Worm (Caenorhabditis elegans) whole organism, young adult: ENCODE measurements around the gene cnp-2.

ENCODE experiments used
- B0035.1 ChIP-seq: sonication (generic microtip); optimal IDR thresholded peaks from 2 replicates; lab custom pipeline; 2016; ENCODE audit warnings: missing genetic modification characterization, mild to moderate bottlenecking, missing compliant biosample characterization, missing genotype, missing genetic modification reagents
- B0261.1 ChIP-seq: sonication (generic microtip); optimal IDR thresholded peaks from 2 replicates; lab custom pipeline; 2016; ENCODE audit warnings: mild to moderate bottlenecking, missing genetic modification characterization, moderate library complexity, missing compliant biosample characterization
- C06A6.2 ChIP-seq: fragments of 200-800 bp; sonication (Bioruptor generic); conservative IDR thresholded peaks from 2 replicates; pipeline ENCODE4 v1.3.6; 2022; ENCODE audit warnings: missing genetic modification characterization, missing compliant biosample characterization
- D2030.7 ChIP-seq: fragments of 200-800 bp; sonication (Bioruptor generic); IDR thresholded peaks from 2 replicates; pipeline ENCODE4 v1.3.6; 2022; ENCODE audit warnings: missing genetic modification reagents, missing genetic modification characterization, missing compliant biosample characterization
- F10E7.11 ChIP-seq: sonication (generic microtip); optimal IDR thresholded peaks from 2 replicates; lab custom pipeline; 2017; ENCODE audit warnings: mild to moderate bottlenecking, missing genetic modification characterization, moderate library complexity, missing compliant biosample characterization
- F33H1.4 ChIP-seq: fragments of 200-800 bp; sonication (Bioruptor generic); IDR thresholded peaks from 2 replicates; pipeline ENCODE4 v1.3.6; 2022; ENCODE audit warnings: missing genetic modification reagents, missing genetic modification characterization, missing compliant biosample characterization
- F55B11.4 ChIP-seq: sonication (generic microtip); optimal IDR thresholded peaks from 2 replicates; lab custom pipeline; 2016; ENCODE audit warnings: missing compliant biosample characterization, missing genetic modification characterization, borderline replicate concordance; ENCODE audit not compliant: insufficient read depth
- F57A8.1 ChIP-seq: fragments of 200-800 bp; sonication (Bioruptor generic); optimal IDR thresholded peaks from 2 replicates; lab custom pipeline; 2018; ENCODE audit warnings: mild to moderate bottlenecking, missing genetic modification characterization, moderate library complexity, missing compliant biosample characterization
- T26A5.8 ChIP-seq: sonication (generic microtip); optimal IDR thresholded peaks from 2 replicates; lab custom pipeline; 2016; ENCODE audit warnings: missing genetic modification characterization, missing compliant biosample characterization
- Y79H2A.3 ChIP-seq: fragments of 200-800 bp; sonication (Bioruptor generic); conservative IDR thresholded peaks from 2 replicates; pipeline ENCODE4 v1.3.6; 2022; ENCODE audit warnings: missing genetic modification reagents, missing genetic modification characterization, missing compliant biosample characterization
- Y95B8A.8 ChIP-seq: fragments of 200-800 bp; sonication (Bioruptor generic); IDR thresholded peaks from 2 replicates; pipeline ENCODE4 v1.3.6; 2022; ENCODE audit warnings: missing genetic modification reagents, missing genetic modification characterization, missing compliant biosample characterization
- athp-1 ChIP-seq: sonication (generic microtip); optimal IDR thresholded peaks from 2 replicates; lab custom pipeline; 2017; ENCODE audit warnings: mild to moderate bottlenecking, missing genetic modification characterization, missing compliant biosample characterization
- attf-5 ChIP-seq: fragments of 200-800 bp; sonication (Bioruptor generic); optimal IDR thresholded peaks from 2 replicates; lab custom pipeline; 2018; ENCODE audit warnings: mild to moderate bottlenecking, missing genetic modification characterization, missing compliant biosample characterization
- attf-6 ChIP-seq: fragments of 200-800 bp; sonication (Bioruptor generic); IDR thresholded peaks from 2 replicates; pipeline ENCODE4 v1.3.6; 2022; ENCODE audit warnings: missing genetic modification reagents, missing genetic modification characterization, missing compliant biosample characterization
- bed-2 ChIP-seq: fragments of 200-800 bp; sonication (Bioruptor generic); IDR thresholded peaks from 2 replicates; pipeline ENCODE4 v1.3.6; 2022; ENCODE audit warnings: missing genetic modification reagents, missing genetic modification characterization, missing compliant biosample characterization
- cebp-1 ChIP-seq, 2 experiments: fragments of 200-800 bp in 1 of 2; sonication (Bioruptor generic) in 1 of 2; sonication (generic microtip) in 1 of 2; IDR thresholded peaks in 1 of 2; optimal IDR thresholded peaks in 1 of 2; 2 replicates each; pipeline versions ENCODE4 v1.3.6 to Lab custom; 2017 to 2022; ENCODE audit warnings: missing compliant biosample characterization in 2 of 2, missing genetic modification characterization in 2 of 2, mild to moderate bottlenecking in 1 of 2, missing genetic modification reagents in 1 of 2, moderate library complexity in 1 of 2
- ceh-27 ChIP-seq: fragments of 200-800 bp; sonication (Bioruptor generic); optimal IDR thresholded peaks from 2 replicates; lab custom pipeline; 2018; ENCODE audit warnings: mild to moderate bottlenecking, missing genetic modification characterization, moderate library complexity, missing compliant biosample characterization
- ceh-40 ChIP-seq: fragments of 200-800 bp; sonication (Bioruptor generic); IDR thresholded peaks from 2 replicates; pipeline ENCODE4 v1.3.6; 2022; ENCODE audit warnings: missing genetic modification characterization, missing compliant biosample characterization
- ceh-58 ChIP-seq: fragments of 200-800 bp; sonication (Bioruptor generic); IDR thresholded peaks from 2 replicates; pipeline ENCODE4 v1.3.6; 2022; ENCODE audit warnings: missing genetic modification characterization, missing compliant biosample characterization
- chd-7 ChIP-seq: sonication (generic microtip); optimal IDR thresholded peaks from 2 replicates; lab custom pipeline; 2016; ENCODE audit warnings: mild to moderate bottlenecking, missing genetic modification characterization, moderate library complexity, missing compliant biosample characterization
- dpl-1 ChIP-seq: fragments of 150-350 bp; optimal IDR thresholded peaks from 2 replicates; lab custom pipeline; 2014; ENCODE audit warnings: missing biosample characterization, missing genetic modification reagents, missing genetic modification characterization
- efl-1 ChIP-seq: fragments of 150-350 bp; optimal IDR thresholded peaks from 2 replicates; lab custom pipeline; 2014; ENCODE audit warnings: missing biosample characterization, missing genetic modification reagents, missing genetic modification characterization
- egl-18 ChIP-seq: fragments of 200-800 bp; sonication (Bioruptor generic); IDR thresholded peaks from 2 replicates; pipeline ENCODE4 v1.3.6; 2022; ENCODE audit warnings: missing genetic modification reagents, missing genetic modification characterization, missing compliant biosample characterization
- hlh-12 ChIP-seq: sonication (generic microtip); optimal IDR thresholded peaks from 2 replicates; lab custom pipeline; 2016; ENCODE audit warnings: missing genetic modification characterization, missing compliant biosample characterization
- hmg-20 ChIP-seq: fragments of 200-800 bp; sonication (Bioruptor generic); IDR thresholded peaks from 2 replicates; pipeline ENCODE4 v1.3.6; 2022; ENCODE audit warnings: missing genetic modification reagents, missing genetic modification characterization, missing compliant biosample characterization
- hsf-1 ChIP-seq: fragments of 200-800 bp; sonication (Bioruptor generic); IDR thresholded peaks from 2 replicates; pipeline ENCODE4 v1.3.6; 2022; ENCODE audit warnings: missing genetic modification reagents, missing genetic modification characterization, missing compliant biosample characterization
- lin-26 ChIP-seq: fragments of 200-800 bp; sonication (Bioruptor generic); IDR thresholded peaks from 2 replicates; pipeline ENCODE4 v1.3.6; 2022; ENCODE audit warnings: missing genetic modification reagents, missing genetic modification characterization, missing compliant biosample characterization
- lin-35 ChIP-seq, 3 experiments: fragments of 150-350 bp in 2 of 3; sonication (generic microtip) in 1 of 3; optimal IDR thresholded peaks; 2 replicates each; lab custom pipeline; 2014 to 2018; ENCODE audit warnings: missing biosample characterization in 3 of 3, missing genetic modification characterization in 3 of 3, missing genetic modification reagents in 3 of 3
- lin-54 ChIP-seq: fragments of 200-800 bp; sonication (Bioruptor generic); optimal IDR thresholded peaks from 2 replicates; lab custom pipeline; 2018; ENCODE audit warnings: mild to moderate bottlenecking, missing genetic modification characterization, missing compliant biosample characterization
- lsl-1 ChIP-seq: fragments of 200-800 bp; sonication (Bioruptor generic); optimal IDR thresholded peaks from 2 replicates; lab custom pipeline; 2018; ENCODE audit warnings: mild to moderate bottlenecking, missing genetic modification characterization, moderate library complexity, missing compliant biosample characterization
- madf-3 ChIP-seq: fragments of 200-800 bp; sonication (Bioruptor generic); IDR thresholded peaks from 2 replicates; pipeline ENCODE4 v1.3.6; 2022; ENCODE audit warnings: missing genetic modification reagents, missing genetic modification characterization, missing compliant biosample characterization
- madf-6 ChIP-seq: fragments of 200-800 bp; sonication (Bioruptor generic); IDR thresholded peaks from 2 replicates; pipeline ENCODE4 v1.3.6; 2022; ENCODE audit warnings: missing genetic modification reagents, missing genetic modification characterization, missing compliant biosample characterization
- mxl-1 ChIP-seq: sonication (generic microtip); optimal IDR thresholded peaks from 2 replicates; lab custom pipeline; 2016; ENCODE audit warnings: missing genetic modification characterization, missing compliant biosample characterization
- nhr-179 ChIP-seq: sonication (generic microtip); optimal IDR thresholded peaks from 2 replicates; lab custom pipeline; 2016; ENCODE audit warnings: mild to moderate bottlenecking, missing genetic modification characterization, missing compliant biosample characterization
- nhr-90 ChIP-seq: sonication (generic microtip); optimal IDR thresholded peaks from 2 replicates; lab custom pipeline; 2016; ENCODE audit warnings: missing genotype, mild to moderate bottlenecking, missing genetic modification characterization, missing compliant biosample characterization
- pbrm-1 ChIP-seq: fragments of 200-800 bp; sonication (Bioruptor generic); IDR thresholded peaks from 2 replicates; pipeline ENCODE4 v1.3.6; 2022; ENCODE audit warnings: missing genetic modification reagents, missing genetic modification characterization, missing compliant biosample characterization
- snpc-1.3 ChIP-seq: sonication (generic microtip); optimal IDR thresholded peaks from 2 replicates; lab custom pipeline; 2017; ENCODE audit warnings: missing genetic modification characterization, mild to moderate bottlenecking, missing compliant biosample characterization, antibody characterized with exemption, moderate library complexity, missing genotype, missing genetic modification reagents; ENCODE audit not compliant: insufficient read depth
- tbp1 ChIP-seq: fragments of 200-800 bp; sonication (Bioruptor generic); optimal IDR thresholded peaks from 2 replicates; lab custom pipeline; 2018; ENCODE audit warnings: mild to moderate bottlenecking, missing genetic modification characterization, missing compliant biosample characterization

Gene cnp-2

ce11 chrII:12738284-12739201 lies 22.1 kb upstream of the cnp-2 start, which contains the start of gene pisy-1:
Gene pisy-1 (minus strand): TSS chrII:12738334.
- TF ChIP-seq cebp-1 (GFP tag; IDR thresholded peaks at IDR 0.05; lab: Robert Waterston, UW) (no peak), cebp-1 (tag; optimal IDR thresholded peaks at IDR 0.05; lab: Kevin White, UChicago) (peak; percentile 51), mxl-1 (no peak), D2030.7 (GFP tag; lab: Robert Waterston, UW) (peak; percentile 31), ceh-58 (0 out of 2 replicates have a peak, but pooled peaks have one; percentile 6), efl-1 (GFP tag; lab: Kevin White, UChicago) (peak; percentile 13), lin-54 (GFP tag; lab: Kevin White, UChicago) (peak; percentile 70), pbrm-1 (GFP tag; lab: Robert Waterston, UW) (peak; percentile 16; the same call in 1 of the 2 replicates), F55B11.4 (no peak), madf-6 (GFP tag; lab: Robert Waterston, UW) (peak; percentile 28), bed-2 (no peak), nhr-90 (no peak), hmg-20 (GFP tag; lab: Robert Waterston, UW) (no peak), chd-7 (tag; lab: Kevin White, UChicago) (no peak), tbp1 (GFP tag; lab: Kevin White, UChicago) (no peak), attf-5 (peak; percentile 19), egl-18 (GFP tag; lab: Robert Waterston, UW) (0 out of 2 replicates have a peak, but pooled peaks have one; percentile 44), lsl-1 (peak; percentile 14), hlh-12 (no peak), B0261.1 (no peak), T26A5.8 (tag; lab: Kevin White, UChicago) (no peak), lin-35 (GFP tag; optimal IDR thresholded peaks at IDR 0.05; lab: Kevin White, UChicago) (peak in 1 of 3 experiments; percentile 56), C06A6.2 (no peak), Y79H2A.3 (GFP tag; lab: Robert Waterston, UW) (peak; percentile 58; the same call in 1 of the 2 replicates), athp-1 (tag; lab: Kevin White, UChicago) (peak; percentile 18), ceh-40 (GFP tag; lab: Robert Waterston, UW) (0 out of 2 replicates have a peak, but pooled peaks have one; percentile 16), nhr-179 (no peak), dpl-1 (peak; percentile 53), Y95B8A.8 (GFP tag; lab: Robert Waterston, UW) (no peak), attf-6 (no peak), B0035.1 (tag; lab: Kevin White, UChicago) (no peak), madf-3 (GFP tag; lab: Robert Waterston, UW) (peak; percentile 61), hsf-1 (GFP tag; lab: Robert Waterston, UW) (0 out of 2 replicates have a peak, but pooled peaks have one; percentile 44), F33H1.4 (peak; percentile 55), F10E7.11 (tag; lab: Kevin White, UChicago) (no peak), snpc-1.3 (tag; lab: Kevin White, UChicago) (peak; percentile 31), ceh-27 (GFP tag; lab: Kevin White, UChicago) (no peak), F57A8.1 (GFP tag; lab: Kevin White, UChicago) (no peak), lin-26 (GFP tag; lab: Robert Waterston, UW) (0 out of 2 replicates have a peak, but pooled peaks have one; percentile 44)
